Worm (Caenorhabditis elegans) whole organism, young adult: ENCODE measurements around the gene ztf-30.

ENCODE experiments used
- B0019.2 ChIP-seq: fragments of 200-800 bp; sonication (Bioruptor generic); conservative IDR thresholded peaks from 2 replicates; pipeline ENCODE4 v1.3.6; 2022; ENCODE audit warnings: missing genetic modification reagents, missing genetic modification characterization, missing compliant biosample characterization
- B0261.1 ChIP-seq: sonication (generic microtip); optimal IDR thresholded peaks from 2 replicates; lab custom pipeline; 2016; ENCODE audit warnings: mild to moderate bottlenecking, missing genetic modification characterization, moderate library complexity, missing compliant biosample characterization
- C06A6.2 ChIP-seq: fragments of 200-800 bp; sonication (Bioruptor generic); conservative IDR thresholded peaks from 2 replicates; pipeline ENCODE4 v1.3.6; 2022; ENCODE audit warnings: missing genetic modification characterization, missing compliant biosample characterization
- F10E7.11 ChIP-seq: sonication (generic microtip); optimal IDR thresholded peaks from 2 replicates; lab custom pipeline; 2017; ENCODE audit warnings: mild to moderate bottlenecking, missing genetic modification characterization, moderate library complexity, missing compliant biosample characterization
- F22D6.2 ChIP-seq: sonication (generic microtip); optimal IDR thresholded peaks from 2 replicates; lab custom pipeline; 2016; ENCODE audit warnings: mild to moderate bottlenecking, missing genetic modification characterization, missing compliant biosample characterization
- F23B12.7 ChIP-seq: sonication (generic microtip); optimal IDR thresholded peaks from 2 replicates; lab custom pipeline; 2017; ENCODE audit warnings: missing genetic modification characterization, mild to moderate bottlenecking, missing compliant biosample characterization, antibody characterized with exemption, moderate library complexity; ENCODE audit not compliant: insufficient read depth
- F52B5.7 ChIP-seq: sonication (generic microtip); optimal IDR thresholded peaks from 2 replicates; lab custom pipeline; 2016; ENCODE audit warnings: mild to moderate bottlenecking, missing genetic modification characterization, missing compliant biosample characterization
- F55B11.4 ChIP-seq: sonication (generic microtip); optimal IDR thresholded peaks from 2 replicates; lab custom pipeline; 2016; ENCODE audit warnings: missing compliant biosample characterization, missing genetic modification characterization, borderline replicate concordance; ENCODE audit not compliant: insufficient read depth
- Y53F4B.3 ChIP-seq: fragments of 200-800 bp; sonication (Bioruptor generic); IDR thresholded peaks from 2 replicates; pipeline ENCODE4 v1.3.6; 2022; ENCODE audit warnings: missing genetic modification reagents, missing genetic modification characterization, missing compliant biosample characterization
- Y56A3A.18 ChIP-seq: fragments of 200-800 bp; sonication (Bioruptor generic); IDR thresholded peaks from 2 replicates; pipeline ENCODE4 v1.3.6; 2022; ENCODE audit warnings: missing genetic modification reagents, missing genetic modification characterization, missing compliant biosample characterization
- Y67H2A.10 ChIP-seq: fragments of 200-800 bp; sonication (Bioruptor generic); conservative IDR thresholded peaks from 2 replicates; pipeline ENCODE4 v1.3.6; 2022; ENCODE audit warnings: missing genetic modification reagents, missing genetic modification characterization, missing compliant biosample characterization
- Y95B8A.8 ChIP-seq: fragments of 200-800 bp; sonication (Bioruptor generic); IDR thresholded peaks from 2 replicates; pipeline ENCODE4 v1.3.6; 2022; ENCODE audit warnings: missing genetic modification reagents, missing genetic modification characterization, missing compliant biosample characterization
- athp-1 ChIP-seq: sonication (generic microtip); optimal IDR thresholded peaks from 2 replicates; lab custom pipeline; 2017; ENCODE audit warnings: mild to moderate bottlenecking, missing genetic modification characterization, missing compliant biosample characterization
- attf-3 ChIP-seq: fragments of 200-800 bp; sonication (Bioruptor generic); conservative IDR thresholded peaks from 2 replicates; pipeline ENCODE4 v1.3.6; 2022; ENCODE audit warnings: missing genetic modification reagents, missing genetic modification characterization, missing compliant biosample characterization
- attf-6 ChIP-seq: fragments of 200-800 bp; sonication (Bioruptor generic); IDR thresholded peaks from 2 replicates; pipeline ENCODE4 v1.3.6; 2022; ENCODE audit warnings: missing genetic modification reagents, missing genetic modification characterization, missing compliant biosample characterization
- bed-2 ChIP-seq: fragments of 200-800 bp; sonication (Bioruptor generic); IDR thresholded peaks from 2 replicates; pipeline ENCODE4 v1.3.6; 2022; ENCODE audit warnings: missing genetic modification reagents, missing genetic modification characterization, missing compliant biosample characterization
- cebp-1 ChIP-seq, 2 experiments: fragments of 200-800 bp in 1 of 2; sonication (Bioruptor generic) in 1 of 2; sonication (generic microtip) in 1 of 2; IDR thresholded peaks in 1 of 2; optimal IDR thresholded peaks in 1 of 2; 2 replicates each; pipeline versions ENCODE4 v1.3.6 to Lab custom; 2017 to 2022; ENCODE audit warnings: missing compliant biosample characterization in 2 of 2, missing genetic modification characterization in 2 of 2, mild to moderate bottlenecking in 1 of 2, missing genetic modification reagents in 1 of 2, moderate library complexity in 1 of 2
- cebp-2 ChIP-seq: fragments of 200-800 bp; sonication (Bioruptor generic); IDR thresholded peaks from 2 replicates; pipeline ENCODE4 v1.3.6; 2022; ENCODE audit warnings: missing genetic modification characterization, missing compliant biosample characterization
- ceh-40 ChIP-seq: fragments of 200-800 bp; sonication (Bioruptor generic); IDR thresholded peaks from 2 replicates; pipeline ENCODE4 v1.3.6; 2022; ENCODE audit warnings: missing genetic modification characterization, missing compliant biosample characterization
- ceh-79 ChIP-seq: sonication (generic microtip); optimal IDR thresholded peaks from 2 replicates; lab custom pipeline; 2017; ENCODE audit warnings: mild to moderate bottlenecking, missing genetic modification characterization, missing compliant biosample characterization
- dpff-1 ChIP-seq: sonication (generic microtip); optimal IDR thresholded peaks from 2 replicates; lab custom pipeline; 2017; ENCODE audit warnings: mild to moderate bottlenecking, missing genetic modification characterization, missing compliant biosample characterization
- dpl-1 ChIP-seq: fragments of 150-350 bp; optimal IDR thresholded peaks from 2 replicates; lab custom pipeline; 2014; ENCODE audit warnings: missing biosample characterization, missing genetic modification reagents, missing genetic modification characterization
- egl-18 ChIP-seq: fragments of 200-800 bp; sonication (Bioruptor generic); IDR thresholded peaks from 2 replicates; pipeline ENCODE4 v1.3.6; 2022; ENCODE audit warnings: missing genetic modification reagents, missing genetic modification characterization, missing compliant biosample characterization
- fkh-3 ChIP-seq: sonication (generic microtip); optimal IDR thresholded peaks from 2 replicates; lab custom pipeline; 2016; ENCODE audit warnings: mild to moderate bottlenecking, missing genetic modification characterization, missing compliant biosample characterization
- gei-17 ChIP-seq: fragments of 200-800 bp; sonication (Bioruptor generic); optimal IDR thresholded peaks from 2 replicates; lab custom pipeline; 2018; ENCODE audit warnings: mild to moderate bottlenecking, missing genetic modification characterization, missing compliant biosample characterization
- him-1 ChIP-seq: sonication (generic microtip); optimal IDR thresholded peaks from 2 replicates; lab custom pipeline; 2016; ENCODE audit warnings: missing genotype, missing genetic modification reagents, missing genetic modification characterization, missing compliant biosample characterization
- hlh-26 ChIP-seq: fragments of 200-800 bp; sonication (Bioruptor generic); conservative IDR thresholded peaks from 2 replicates; pipeline ENCODE4 v1.3.6; 2022; ENCODE audit warnings: missing genetic modification reagents, missing genetic modification characterization, missing compliant biosample characterization
- hmg-1.2 ChIP-seq: fragments of 200-800 bp; sonication (Bioruptor generic); IDR thresholded peaks from 2 replicates; pipeline ENCODE4 v1.3.6; 2022; ENCODE audit warnings: missing genetic modification reagents, missing genetic modification characterization, missing compliant biosample characterization
- hrde-1 ChIP-seq: sonication (generic microtip); optimal IDR thresholded peaks from 2 replicates; lab custom pipeline; 2016; ENCODE audit warnings: missing genetic modification characterization, mild to moderate bottlenecking, missing compliant biosample characterization, moderate library complexity, missing genotype, missing genetic modification reagents, borderline replicate concordance
- lin-35 ChIP-seq, 3 experiments: fragments of 150-350 bp in 2 of 3; sonication (generic microtip) in 1 of 3; optimal IDR thresholded peaks; 2 replicates each; lab custom pipeline; 2014 to 2018; ENCODE audit warnings: missing biosample characterization in 3 of 3, missing genetic modification characterization in 3 of 3, missing genetic modification reagents in 3 of 3
- lin-54 ChIP-seq: fragments of 200-800 bp; sonication (Bioruptor generic); optimal IDR thresholded peaks from 2 replicates; lab custom pipeline; 2018; ENCODE audit warnings: mild to moderate bottlenecking, missing genetic modification characterization, missing compliant biosample characterization
- madf-6 ChIP-seq: fragments of 200-800 bp; sonication (Bioruptor generic); IDR thresholded peaks from 2 replicates; pipeline ENCODE4 v1.3.6; 2022; ENCODE audit warnings: missing genetic modification reagents, missing genetic modification characterization, missing compliant biosample characterization
- mel-28 ChIP-seq: sonication (generic microtip); optimal IDR thresholded peaks from 2 replicates; lab custom pipeline; 2016; ENCODE audit warnings: borderline replicate concordance, mild to moderate bottlenecking, missing genetic modification characterization, missing compliant biosample characterization
- mes-4 ChIP-seq: sonication (generic microtip); optimal IDR thresholded peaks from 2 replicates; lab custom pipeline; 2016; ENCODE audit warnings: missing genotype, missing genetic modification characterization, missing compliant biosample characterization
- nfya-1 ChIP-seq: sonication (generic microtip); optimal IDR thresholded peaks from 2 replicates; lab custom pipeline; 2017; ENCODE audit warnings: antibody characterized with exemption, missing compliant biosample characterization, missing genetic modification characterization, borderline replicate concordance; ENCODE audit not compliant: insufficient read depth
- nhr-120 ChIP-seq: fragments of 200-800 bp; sonication (Bioruptor generic); IDR thresholded peaks from 2 replicates; pipeline ENCODE4 v1.3.6; 2022; ENCODE audit warnings: missing genetic modification characterization, missing compliant biosample characterization
- nhr-179 ChIP-seq: sonication (generic microtip); optimal IDR thresholded peaks from 2 replicates; lab custom pipeline; 2016; ENCODE audit warnings: mild to moderate bottlenecking, missing genetic modification characterization, missing compliant biosample characterization
- nhr-27 ChIP-seq: fragments of 200-800 bp; sonication (Bioruptor generic); optimal IDR thresholded peaks from 2 replicates; lab custom pipeline; 2018; ENCODE audit warnings: mild to moderate bottlenecking, missing genetic modification characterization, moderate library complexity, missing compliant biosample characterization
- nhr-80 ChIP-seq: sonication (generic microtip); optimal IDR thresholded peaks from 2 replicates; lab custom pipeline; 2016; ENCODE audit warnings: missing genetic modification characterization, missing compliant biosample characterization
- pbrm-1 ChIP-seq: fragments of 200-800 bp; sonication (Bioruptor generic); IDR thresholded peaks from 2 replicates; pipeline ENCODE4 v1.3.6; 2022; ENCODE audit warnings: missing genetic modification reagents, missing genetic modification characterization, missing compliant biosample characterization
- pha-4 ChIP-seq: fragments of 150-350 bp; sonication (generic microtip); optimal IDR thresholded peaks from 2 replicates; lab custom pipeline; 2014; ENCODE audit warnings: missing biosample characterization, missing genetic modification reagents, missing genetic modification characterization
- rcor-1 ChIP-seq: fragments of 200-800 bp; sonication (Bioruptor generic); IDR thresholded peaks from 2 replicates; pipeline ENCODE4 v1.3.6; 2022; ENCODE audit warnings: missing genetic modification reagents, missing genetic modification characterization, missing compliant biosample characterization
- repo-1 ChIP-seq: sonication (generic microtip); optimal IDR thresholded peaks from 2 replicates; lab custom pipeline; 2017; ENCODE audit warnings: mild to moderate bottlenecking, missing genetic modification characterization, missing compliant biosample characterization
- sdz-38 ChIP-seq: sonication (generic microtip); optimal IDR thresholded peaks from 2 replicates; lab custom pipeline; 2016; ENCODE audit warnings: missing genotype, missing genetic modification characterization, missing compliant biosample characterization
- sea-2 ChIP-seq: fragments of 200-800 bp; sonication (Bioruptor generic); IDR thresholded peaks from 2 replicates; pipeline ENCODE4 v1.3.6; 2022; ENCODE audit warnings: missing genetic modification characterization, missing compliant biosample characterization
- tbp1 ChIP-seq: fragments of 200-800 bp; sonication (Bioruptor generic); optimal IDR thresholded peaks from 2 replicates; lab custom pipeline; 2018; ENCODE audit warnings: mild to moderate bottlenecking, missing genetic modification characterization, missing compliant biosample characterization
- unc-62 ChIP-seq: fragments of 150-350 bp; optimal IDR thresholded peaks from 2 replicates; lab custom pipeline; 2014; ENCODE audit warnings: missing biosample characterization, missing genetic modification reagents, missing genetic modification characterization
- ztf-22 ChIP-seq: fragments of 200-800 bp; sonication (Bioruptor generic); optimal IDR thresholded peaks from 2 replicates; lab custom pipeline; 2018; ENCODE audit warnings: mild to moderate bottlenecking, missing genetic modification characterization, moderate library complexity, missing compliant biosample characterization
- ztf-26 ChIP-seq: sonication (generic microtip); optimal IDR thresholded peaks from 2 replicates; lab custom pipeline; 2017; ENCODE audit warnings: missing genetic modification characterization, missing compliant biosample characterization

ztf-30 gene

ce11 chrIII:8639188-8639795 is 41.6 kb upstream of the ztf-30 start, which contains the start of gene fip-1 (continued):
- 0 out of 2 replicates have a peak, but pooled peaks have one; percentile 18 for TF ChIP-seq rcor-1
- peak; percentile 53 for TF ChIP-seq mes-4
- TF ChIP-seq Y53F4B.3 (GFP tag; lab: Robert Waterston, UW): no peak
- no peak for TF ChIP-seq fkh-3 (tag; lab: Kevin White, UChicago)
- peak; percentile 79 for TF ChIP-seq athp-1 (tag; lab: Kevin White, UChicago)
- TF ChIP-seq cebp-1 (GFP tag; IDR thresholded peaks at IDR 0.05; lab: Robert Waterston, UW): no peak
- no peak for TF ChIP-seq cebp-1 (tag; optimal IDR thresholded peaks at IDR 0.05; lab: Kevin White, UChicago)
- peak; percentile 19 for TF ChIP-seq nhr-80 (tag; lab: Kevin White, UChicago)
- peak; percentile 60 for TF ChIP-seq lin-54 (GFP tag; lab: Kevin White, UChicago)
- TF ChIP-seq nhr-120 (GFP tag; lab: Robert Waterston, UW): no peak
- TF ChIP-seq pbrm-1: peak; percentile 66
- TF ChIP-seq egl-18 (GFP tag; lab: Robert Waterston, UW): no peak
- no peak; the same call in 1 of the 2 replicates for TF ChIP-seq hmg-1.2
- TF ChIP-seq pha-4: no peak
- peak; percentile 77 for TF ChIP-seq him-1 (tag; lab: Kevin White, UChicago)
- no peak for TF ChIP-seq B0019.2 (GFP tag; lab: Robert Waterston, UW)
- TF ChIP-seq B0261.1 (tag; lab: Kevin White, UChicago): peak; percentile 72
- no peak for TF ChIP-seq ceh-40 (GFP tag; lab: Robert Waterston, UW)
- no peak for TF ChIP-seq F52B5.7 (tag; lab: Kevin White, UChicago)
- peak; percentile 52 for TF ChIP-seq nhr-27 (tag; lab: Kevin White, UChicago)
- no peak for TF ChIP-seq F22D6.2
- TF ChIP-seq Y56A3A.18: peak; percentile 71; the same call in 1 of the 2 replicates
- no peak for TF ChIP-seq sdz-38 (tag; lab: Kevin White, UChicago)
- TF ChIP-seq unc-62: no peak
- no peak for TF ChIP-seq sea-2 (GFP tag; lab: Robert Waterston, UW)
- TF ChIP-seq nfya-1 (tag; lab: Kevin White, UChicago): no peak
- no peak for TF ChIP-seq F55B11.4 (tag; lab: Kevin White, UChicago)
- no peak for TF ChIP-seq nhr-179 (tag; lab: Kevin White, UChicago)
- TF ChIP-seq C06A6.2 (GFP tag; lab: Robert Waterston, UW): no peak
- peak; percentile 59 for TF ChIP-seq F23B12.7 (tag; lab: Kevin White, UChicago)
- TF ChIP-seq Y67H2A.10 (GFP tag; lab: Robert Waterston, UW): no peak
- TF ChIP-seq mel-28: no peak
- TF ChIP-seq ztf-22 (GFP tag; lab: Kevin White, UChicago): no peak
- TF ChIP-seq, all 124 proteins: peak for 48

ce11 chrIII:8636803-8637202 is 39.1 kb upstream of the ztf-30 start:
- no peak for TF ChIP-seq madf-6 (GFP tag; lab: Robert Waterston, UW)
- no peak for TF ChIP-seq cebp-2 (GFP tag; lab: Robert Waterston, UW)
- TF ChIP-seq F55B11.4 (tag; lab: Kevin White, UChicago): no peak
- no peak for TF ChIP-seq dpff-1 (tag; lab: Kevin White, UChicago)
- TF ChIP-seq dpl-1: no peak
- no peak for TF ChIP-seq bed-2
- no peak for TF ChIP-seq hrde-1 (tag; lab: Kevin White, UChicago)
- no peak for TF ChIP-seq F22D6.2
- TF ChIP-seq ztf-26 (tag; lab: Kevin White, UChicago): no peak
- TF ChIP-seq attf-3: no peak
- no peak for TF ChIP-seq tbp1 (GFP tag; lab: Kevin White, UChicago)
- no peak for TF ChIP-seq gei-17
- no peak for TF ChIP-seq Y95B8A.8 (GFP tag; lab: Robert Waterston, UW)
- no peak for TF ChIP-seq ceh-79
- no peak for TF ChIP-seq hlh-26 (GFP tag; lab: Robert Waterston, UW)
- no peak for TF ChIP-seq lin-35 (GFP tag; optimal IDR thresholded peaks at IDR 0.05; lab: Kevin White, UChicago)
- no peak for TF ChIP-seq repo-1 (tag; lab: Kevin White, UChicago)
- TF ChIP-seq F10E7.11 (tag; lab: Kevin White, UChicago): no peak
- TF ChIP-seq attf-6: no peak
